Worm (Caenorhabditis elegans): ENCODE measurements around the gene dpy-18.
A peak's percentile ranks its signal among the peaks of the same experiment; 100 is the strongest.

The dpy-18 gene

DNA sequence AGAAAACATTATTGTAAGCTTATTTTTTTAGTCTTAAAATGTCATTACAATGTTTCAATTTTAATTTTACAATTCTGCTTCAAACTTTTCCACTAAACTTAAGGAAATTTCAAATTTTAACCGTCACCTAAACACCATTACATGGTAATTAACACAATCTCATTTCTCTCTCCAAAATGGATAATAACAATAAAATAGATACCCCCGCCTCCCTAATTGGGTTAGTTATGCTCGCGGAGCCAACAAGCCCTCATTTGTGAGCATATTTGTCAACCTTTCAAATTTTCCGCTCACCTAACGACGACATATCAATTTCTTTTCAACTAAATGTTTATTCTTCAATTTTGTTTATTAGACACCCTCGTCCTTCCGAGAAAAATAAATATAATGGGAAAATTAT lies 19.5 kb downstream of the dpy-18 start:
- TF ChIP-seq nhr-76 (tag; optimal IDR thresholded peaks at IDR 0.05) (no peak), lsy-2 (tag; optimal IDR thresholded peaks at IDR 0.05) (no peak), snpc-1.2 (GFP tag; IDR thresholded peaks at IDR 0.05) (no peak), fkh-10 (GFP tag; optimal IDR thresholded peaks at IDR 0.05) (no peak), nhr-102 (tag; optimal IDR thresholded peaks at IDR 0.05) (no peak), lin-1 (GFP tag; IDR thresholded peaks at IDR 0.05) (no peak), zip-11 (GFP tag; IDR thresholded peaks at IDR 0.05) (no peak), lir-3 (tag; optimal IDR thresholded peaks at IDR 0.05) (no peak), lin-39 (tag; optimal IDR thresholded peaks at IDR 0.05) (no peak), pha-4 (GFP tag; IDR thresholded peaks at IDR 0.05) (no peak), pha-4 (tag; optimal IDR thresholded peaks at IDR 0.05) (no peak), ceh-20 (GFP tag; IDR thresholded peaks at IDR 0.05) (no peak), nhr-11 (tag; optimal IDR thresholded peaks at IDR 0.05) (no peak), zag-1 (tag; optimal IDR thresholded peaks at IDR 0.05) (no peak)

DNA sequence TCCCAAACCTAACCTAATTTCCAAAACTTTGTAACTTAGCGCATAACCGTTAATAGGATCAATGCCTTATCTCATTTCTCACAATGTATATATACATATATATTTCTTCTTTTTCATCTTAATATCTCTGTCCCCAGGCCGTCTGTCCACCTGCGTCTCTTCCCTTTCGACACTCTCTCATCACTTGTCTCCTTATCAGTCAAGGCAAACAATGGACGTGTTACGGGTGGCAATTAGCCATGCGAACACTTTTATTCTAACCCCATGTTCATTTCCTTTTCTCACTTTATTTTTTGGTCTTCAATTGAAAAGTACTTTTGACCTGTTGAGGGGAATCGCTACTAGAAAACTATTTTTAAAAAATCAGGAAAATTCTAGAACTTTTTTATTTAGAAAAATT lies 20.4 kb downstream of the dpy-18 start:
- peak; percentile 65 for TF ChIP-seq pqm-1 (tag; optimal IDR thresholded peaks at IDR 0.05)
- TF ChIP-seq gei-8 (GFP tag; optimal IDR thresholded peaks at IDR 0.05), result no peak
- peak; percentile 28 for TF ChIP-seq mes-2 (tag; optimal IDR thresholded peaks at IDR 0.05; ENCODE audit: poor library complexity, severe bottlenecking)
- TF ChIP-seq mxl-3 (GFP tag; optimal IDR thresholded peaks at IDR 0.05), result peak; percentile 26
- TF ChIP-seq ztf-11 (tag; optimal IDR thresholded peaks at IDR 0.05), result no peak
- peak; percentile 16 for TF ChIP-seq nhr-28 (tag; optimal IDR thresholded peaks at IDR 0.05)
- TF ChIP-seq dve-1 (tag; optimal IDR thresholded peaks at IDR 0.05; ENCODE audit: insufficient read depth), result peak; percentile 50
- TF ChIP-seq hlh-11 (tag; optimal IDR thresholded peaks at IDR 0.05), result peak; percentile 42

ce11 chrIII:11355758-11356323 lies 21.9 kb downstream of the dpy-18 start:
- TF ChIP-seq hlh-11 (tag; optimal IDR thresholded peaks at IDR 0.05) (peak; percentile 40), zfp-3 (GFP tag; conservative IDR thresholded peaks at IDR 0.05) (no peak), daf-16 (GFP tag; optimal IDR thresholded peaks at IDR 0.05) (no peak), daf-16 (tag; optimal IDR thresholded peaks at IDR 0.05) (peak; percentile 31), mxl-3 (GFP tag; optimal IDR thresholded peaks at IDR 0.05) (peak; percentile 59), dve-1 (tag; optimal IDR thresholded peaks at IDR 0.05; ENCODE audit: insufficient read depth) (peak; percentile 10)

ce11 chrIII:11353499-11353898 lies 24.3 kb downstream of the dpy-18 start:
- no peak for TF ChIP-seq spr-3 (GFP tag; optimal IDR thresholded peaks at IDR 0.05)
- TF ChIP-seq skn-1 (tag; optimal IDR thresholded peaks at IDR 0.05), result no peak
- no peak for TF ChIP-seq snpc-4 (tag; optimal IDR thresholded peaks at IDR 0.05)
- peak; percentile 44; the same call in 1 of the 2 replicates for TF ChIP-seq nhr-42 (GFP tag; IDR thresholded peaks at IDR 0.05)
- no peak for TF ChIP-seq lin-29 (GFP tag; IDR thresholded peaks at IDR 0.05)
- TF ChIP-seq unc-130 (GFP tag; optimal IDR thresholded peaks at IDR 0.05), result peak; percentile 16
- no peak for TF ChIP-seq lin-15B (tag; optimal IDR thresholded peaks at IDR 0.05)
- no peak for TF ChIP-seq pqm-1 (tag; optimal IDR thresholded peaks at IDR 0.05)
- TF ChIP-seq unc-62 (GFP tag; optimal IDR thresholded peaks at IDR 0.05 in 1 of 2), result no peak
- no peak for TF ChIP-seq unc-62 (tag; optimal IDR thresholded peaks at IDR 0.05)
- TF ChIP-seq mdl-1 (tag; optimal IDR thresholded peaks at IDR 0.05), result no peak
- TF ChIP-seq jun-1 (tag; optimal IDR thresholded peaks at IDR 0.05), result no peak
- TF ChIP-seq daf-19 (GFP tag; conservative IDR thresholded peaks at IDR 0.05), result 0 out of 2 replicates have a peak, but pooled peaks have one; percentile 65
- no peak for TF ChIP-seq fkh-10 (GFP tag; optimal IDR thresholded peaks at IDR 0.05)
- TF ChIP-seq lir-3 (tag; optimal IDR thresholded peaks at IDR 0.05), result no peak
- TF ChIP-seq rbr-2 (tag; optimal IDR thresholded peaks at IDR 0.05), result no peak
- peak; percentile 59; the same call in 1 of the 2 replicates for TF ChIP-seq Y75B8A.6 (GFP tag; IDR thresholded peaks at IDR 0.05)
- TF ChIP-seq Y105C5A.15 (GFP tag; IDR thresholded peaks at IDR 0.05), result no peak
- TF ChIP-seq Y48G9A.11 (GFP tag; IDR thresholded peaks at IDR 0.05), result peak; percentile 53; the same call in 1 of the 2 replicates
- TF ChIP-seq ceh-32 (tag; optimal IDR thresholded peaks at IDR 0.05; ENCODE audit: poor library complexity), result no peak
- TF ChIP-seq T20F7.1 (GFP tag; optimal IDR thresholded peaks at IDR 0.05), result no peak
- TF ChIP-seq hlh-11 (tag; optimal IDR thresholded peaks at IDR 0.05), result peak; percentile 10
- TF ChIP-seq gei-8 (GFP tag; optimal IDR thresholded peaks at IDR 0.05), result no peak
- peak; percentile 69 for TF ChIP-seq lim-7 (GFP tag; IDR thresholded peaks at IDR 0.05)
- no peak for TF ChIP-seq Y5F2A.4 (GFP tag; optimal IDR thresholded peaks at IDR 0.05)
- TF ChIP-seq mdt-29 (GFP tag; IDR thresholded peaks at IDR 0.05), result 0 out of 2 replicates have a peak, but pooled peaks have one; percentile 48
